Worm (Caenorhabditis elegans): ENCODE data around the gene alh-1.

alh-1 gene

DNA sequence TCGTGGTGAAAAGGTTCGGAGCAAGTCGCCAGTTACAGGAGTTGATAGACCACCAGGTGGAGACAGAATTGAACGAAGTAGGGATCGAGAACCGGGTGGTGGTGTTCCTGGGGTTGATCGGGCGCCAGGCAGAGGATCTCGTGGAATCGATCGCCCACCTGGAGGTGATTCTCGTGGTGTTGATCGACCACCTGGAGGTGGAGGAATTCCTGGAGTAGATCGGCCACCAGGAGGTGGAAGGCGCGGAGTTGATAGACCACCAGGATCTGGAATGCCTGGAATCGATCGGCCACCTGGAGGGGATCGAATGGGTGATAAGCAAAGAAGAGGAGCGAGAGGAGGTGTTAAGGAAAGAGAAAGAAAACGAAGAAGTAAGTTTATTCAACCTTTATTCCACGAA is 27.9 kb downstream of the alh-1 start:
- TF ChIP-seq nhr-28 (tag; optimal IDR thresholded peaks at IDR 0.05) (no peak), T26A8.4 (GFP tag; IDR thresholded peaks at IDR 0.05) (no peak), lin-1 (GFP tag; IDR thresholded peaks at IDR 0.05) (no peak), dmd-8 (GFP tag; IDR thresholded peaks at IDR 0.05) (0 out of 2 replicates have a peak, but pooled peaks have one; percentile 45), set-16 (GFP tag; IDR thresholded peaks at IDR 0.05) (peak; percentile 87)

DNA sequence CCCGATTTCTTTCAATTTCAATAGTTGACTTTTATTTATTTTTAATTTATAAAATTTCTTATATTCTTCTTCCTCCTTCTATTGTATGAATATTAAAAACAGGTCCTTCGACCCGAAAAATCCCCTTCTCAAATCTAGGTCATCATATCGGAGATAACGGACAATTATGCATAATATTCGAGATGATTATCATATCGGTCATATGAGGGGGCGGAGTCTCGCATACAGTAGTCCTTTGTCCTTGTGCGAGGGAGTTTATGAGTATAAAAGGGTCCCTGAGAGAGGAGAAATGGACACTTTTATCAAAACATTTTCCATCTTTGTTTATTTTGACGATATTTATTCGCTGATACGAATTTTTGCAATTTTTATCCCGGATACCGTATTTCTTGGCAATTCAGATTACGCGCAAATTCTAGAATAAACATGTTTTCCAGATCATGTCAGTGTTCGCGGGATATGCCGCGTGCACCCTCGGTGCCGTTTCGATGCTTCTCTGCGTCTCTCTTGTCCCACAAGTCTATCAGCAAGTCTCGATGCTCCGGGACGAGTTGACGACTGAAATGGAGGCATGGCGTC is 29.4 kb downstream of the alh-1 start, which contains the start of gene dpy-17:
Gene dpy-17, plus strand, starts transcription at position 438 of the 579 bp plus-strand sequence.
- TF ChIP-seq snpc-4 (tag; optimal IDR thresholded peaks at IDR 0.05) (no peak), ztf-11 (tag; optimal IDR thresholded peaks at IDR 0.05) (no peak), spr-3 (GFP tag; optimal IDR thresholded peaks at IDR 0.05) (no peak), unc-39 (tag; optimal IDR thresholded peaks at IDR 0.05) (no peak), nhr-48 (tag; optimal IDR thresholded peaks at IDR 0.05) (no peak), tra-1 (GFP tag; IDR thresholded peaks at IDR 0.05) (no peak)

- TF ChIP-seq nhr-76 (tag; optimal IDR thresholded peaks at IDR 0.05) (no peak), set-16 (GFP tag; IDR thresholded peaks at IDR 0.05) (peak; percentile 89)
These were observed 30.4 kb downstream of the alh-1 start for ce11 chrIII:5107959-5108358.

DNA sequence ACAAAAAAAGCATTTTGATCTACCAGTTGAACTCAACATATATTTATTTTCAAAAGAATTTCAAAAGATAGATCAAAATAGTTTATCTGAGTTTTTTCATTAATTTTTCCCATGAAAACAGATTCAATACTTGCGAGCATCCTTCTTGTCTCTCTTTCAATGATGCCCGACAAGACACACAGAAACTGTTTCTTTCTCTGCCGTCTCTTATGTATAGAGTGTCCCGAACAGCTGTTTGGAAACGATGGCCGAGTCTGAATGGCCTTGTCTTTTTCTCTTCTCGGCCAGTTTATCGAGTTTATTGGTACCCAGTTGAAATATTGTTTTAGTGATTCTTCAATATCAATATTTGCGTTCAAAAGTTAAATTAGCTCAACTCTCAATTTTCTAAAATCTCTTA is 31.2 kb downstream of the alh-1 start:
- TF ChIP-seq pqm-1 (tag; optimal IDR thresholded peaks at IDR 0.05) (peak; percentile 13), hif-1 (tag; optimal IDR thresholded peaks at IDR 0.05) (peak in 1 of 2 experiments; percentile 69), lsy-2 (tag; optimal IDR thresholded peaks at IDR 0.05) (peak in 1 of 2 experiments; percentile 75), pha-4 (GFP tag; IDR thresholded peaks at IDR 0.05) (no peak), pha-4 (tag; optimal IDR thresholded peaks at IDR 0.05) (peak; percentile 60), nhr-28 (tag; optimal IDR thresholded peaks at IDR 0.05) (peak; percentile 19), lin-15B (tag; optimal IDR thresholded peaks at IDR 0.05) (peak; percentile 35), mes-2 (tag; optimal IDR thresholded peaks at IDR 0.05; ENCODE audit: poor library complexity, severe bottlenecking) (peak; percentile 94), ceh-82 (tag; optimal IDR thresholded peaks at IDR 0.05) (no peak), hlh-11 (tag; optimal IDR thresholded peaks at IDR 0.05) (peak; percentile 97), hmg-1.1 (GFP tag; IDR thresholded peaks at IDR 0.05) (0 out of 2 replicates have a peak, but pooled peaks have one; percentile 53), nhr-41 (GFP tag; IDR thresholded peaks at IDR 0.05) (no peak), dve-1 (tag; optimal IDR thresholded peaks at IDR 0.05; ENCODE audit: insufficient read depth) (peak; percentile 39), unc-130 (GFP tag; optimal IDR thresholded peaks at IDR 0.05) (peak; percentile 24), mxl-3 (GFP tag; optimal IDR thresholded peaks at IDR 0.05) (peak; percentile 48), aha-1 (tag) (peak; percentile 71), lir-3 (tag; optimal IDR thresholded peaks at IDR 0.05) (no peak), tra-1 (GFP tag; IDR thresholded peaks at IDR 0.05) (no peak), hlh-30 (tag; optimal IDR thresholded peaks at IDR 0.05; ENCODE audit: insufficient read depth) (peak; percentile 31), T20F7.1 (GFP tag; optimal IDR thresholded peaks at IDR 0.05) (peak; percentile 16), egl-43 (GFP tag; IDR thresholded peaks at IDR 0.05) (no peak), nhr-10 (tag; optimal IDR thresholded peaks at IDR 0.05) (no peak), dmd-8 (GFP tag; IDR thresholded peaks at IDR 0.05) (no peak), dmd-6 (GFP tag; IDR thresholded peaks at IDR 0.05) (peak; percentile 35; the same call in 1 of the 2 replicates), ztf-7 (tag; optimal IDR thresholded peaks at IDR 0.05) (no peak), unc-62 (GFP tag; optimal IDR thresholded peaks at IDR 0.05 in 1 of 2) (peak in 1 of 2 experiments; percentile 28), unc-62 (tag; optimal IDR thresholded peaks at IDR 0.05) (no peak), aly-2 (tag; optimal IDR thresholded peaks at IDR 0.05) (no peak), skn-1 (tag; optimal IDR thresholded peaks at IDR 0.05) (no peak), tag-97 (GFP tag; IDR thresholded peaks at IDR 0.05) (no peak), daf-16 (GFP tag; optimal IDR thresholded peaks at IDR 0.05) (peak in 1 of 2 experiments; percentile 43), daf-16 (tag; optimal IDR thresholded peaks at IDR 0.05) (peak; percentile 24), jun-1 (tag; optimal IDR thresholded peaks at IDR 0.05) (no peak), snpc-1.2 (GFP tag; IDR thresholded peaks at IDR 0.05) (no peak), dpl-1 (GFP tag; optimal IDR thresholded peaks at IDR 0.05) (peak; percentile 42)
